Worm (Caenorhabditis elegans) whole organism, young adult: ENCODE results near the gene srh-7.

ENCODE experiments used
- B0019.2 ChIP-seq: fragments of 200-800 bp; sonication (Bioruptor generic); conservative IDR thresholded peaks from 2 replicates; pipeline ENCODE4 v1.3.6; 2022; ENCODE audit warnings: missing genetic modification reagents, missing genetic modification characterization, missing compliant biosample characterization
- B0261.1 ChIP-seq: sonication (generic microtip); optimal IDR thresholded peaks from 2 replicates; lab custom pipeline; 2016; ENCODE audit warnings: mild to moderate bottlenecking, missing genetic modification characterization, moderate library complexity, missing compliant biosample characterization
- C06A6.2 ChIP-seq: fragments of 200-800 bp; sonication (Bioruptor generic); conservative IDR thresholded peaks from 2 replicates; pipeline ENCODE4 v1.3.6; 2022; ENCODE audit warnings: missing genetic modification characterization, missing compliant biosample characterization
- F10E7.11 ChIP-seq: sonication (generic microtip); optimal IDR thresholded peaks from 2 replicates; lab custom pipeline; 2017; ENCODE audit warnings: mild to moderate bottlenecking, missing genetic modification characterization, moderate library complexity, missing compliant biosample characterization
- F23B12.7 ChIP-seq: sonication (generic microtip); optimal IDR thresholded peaks from 2 replicates; lab custom pipeline; 2017; ENCODE audit warnings: missing genetic modification characterization, mild to moderate bottlenecking, missing compliant biosample characterization, antibody characterized with exemption, moderate library complexity; ENCODE audit not compliant: insufficient read depth
- F33H1.4 ChIP-seq: fragments of 200-800 bp; sonication (Bioruptor generic); IDR thresholded peaks from 2 replicates; pipeline ENCODE4 v1.3.6; 2022; ENCODE audit warnings: missing genetic modification reagents, missing genetic modification characterization, missing compliant biosample characterization
- F37B4.10 ChIP-seq: fragments of 200-800 bp; sonication (Bioruptor generic); IDR thresholded peaks from 2 replicates; pipeline ENCODE4 v1.3.6; 2022; ENCODE audit warnings: missing genetic modification characterization, missing compliant biosample characterization
- F52B5.7 ChIP-seq: sonication (generic microtip); optimal IDR thresholded peaks from 2 replicates; lab custom pipeline; 2016; ENCODE audit warnings: mild to moderate bottlenecking, missing genetic modification characterization, missing compliant biosample characterization
- F55B11.4 ChIP-seq: sonication (generic microtip); optimal IDR thresholded peaks from 2 replicates; lab custom pipeline; 2016; ENCODE audit warnings: missing compliant biosample characterization, missing genetic modification characterization, borderline replicate concordance; ENCODE audit not compliant: insufficient read depth
- F57C9.4 ChIP-seq: sonication (generic microtip); optimal IDR thresholded peaks from 2 replicates; lab custom pipeline; 2017; ENCODE audit warnings: mild to moderate bottlenecking, missing genetic modification characterization, missing compliant biosample characterization
- K12H6.12 ChIP-seq: fragments of 200-800 bp; sonication (Bioruptor generic); optimal IDR thresholded peaks from 2 replicates; lab custom pipeline; 2018; ENCODE audit warnings: mild to moderate bottlenecking, missing genetic modification characterization, missing compliant biosample characterization
- Y53F4B.3 ChIP-seq: fragments of 200-800 bp; sonication (Bioruptor generic); IDR thresholded peaks from 2 replicates; pipeline ENCODE4 v1.3.6; 2022; ENCODE audit warnings: missing genetic modification reagents, missing genetic modification characterization, missing compliant biosample characterization
- Y53G8AR.9 ChIP-seq: fragments of 200-800 bp; sonication (Bioruptor generic); conservative IDR thresholded peaks from 2 replicates; pipeline ENCODE4 v1.3.6; 2022; ENCODE audit warnings: missing genetic modification reagents, missing genetic modification characterization, missing compliant biosample characterization
- Y95B8A.8 ChIP-seq: fragments of 200-800 bp; sonication (Bioruptor generic); IDR thresholded peaks from 2 replicates; pipeline ENCODE4 v1.3.6; 2022; ENCODE audit warnings: missing genetic modification reagents, missing genetic modification characterization, missing compliant biosample characterization
- ZK185.1 ChIP-seq: sonication (generic microtip); optimal IDR thresholded peaks from 2 replicates; lab custom pipeline; 2016; ENCODE audit warnings: mild to moderate bottlenecking, missing genetic modification characterization, missing compliant biosample characterization; ENCODE audit not compliant: poor library complexity, severe bottlenecking
- aptf-2 ChIP-seq: fragments of 200-800 bp; sonication (Bioruptor generic); conservative IDR thresholded peaks from 2 replicates; pipeline ENCODE4 v1.3.6; 2022; ENCODE audit warnings: missing genetic modification reagents, missing genetic modification characterization, missing compliant biosample characterization
- cebp-1 ChIP-seq, 2 experiments: fragments of 200-800 bp in 1 of 2; sonication (Bioruptor generic) in 1 of 2; sonication (generic microtip) in 1 of 2; IDR thresholded peaks in 1 of 2; optimal IDR thresholded peaks in 1 of 2; 2 replicates each; pipeline versions ENCODE4 v1.3.6 to Lab custom; 2017 to 2022; ENCODE audit warnings: missing compliant biosample characterization in 2 of 2, missing genetic modification characterization in 2 of 2, mild to moderate bottlenecking in 1 of 2, missing genetic modification reagents in 1 of 2, moderate library complexity in 1 of 2
- ceh-58 ChIP-seq: fragments of 200-800 bp; sonication (Bioruptor generic); IDR thresholded peaks from 2 replicates; pipeline ENCODE4 v1.3.6; 2022; ENCODE audit warnings: missing genetic modification characterization, missing compliant biosample characterization
- ceh-79 ChIP-seq: sonication (generic microtip); optimal IDR thresholded peaks from 2 replicates; lab custom pipeline; 2017; ENCODE audit warnings: mild to moderate bottlenecking, missing genetic modification characterization, missing compliant biosample characterization
- die-1 ChIP-seq: sonication (generic microtip); optimal IDR thresholded peaks from 2 replicates; lab custom pipeline; 2016; ENCODE audit warnings: missing genotype, mild to moderate bottlenecking, missing genetic modification characterization, missing compliant biosample characterization
- dpff-1 ChIP-seq: sonication (generic microtip); optimal IDR thresholded peaks from 2 replicates; lab custom pipeline; 2017; ENCODE audit warnings: mild to moderate bottlenecking, missing genetic modification characterization, missing compliant biosample characterization
- dpl-1 ChIP-seq: fragments of 150-350 bp; optimal IDR thresholded peaks from 2 replicates; lab custom pipeline; 2014; ENCODE audit warnings: missing biosample characterization, missing genetic modification reagents, missing genetic modification characterization
- ekl-4 ChIP-seq: fragments of 200-800 bp; sonication (Bioruptor generic); IDR thresholded peaks from 2 replicates; pipeline ENCODE4 v1.3.6; 2022; ENCODE audit warnings: missing genetic modification reagents, missing genetic modification characterization, missing compliant biosample characterization
- hlh-26 ChIP-seq: fragments of 200-800 bp; sonication (Bioruptor generic); conservative IDR thresholded peaks from 2 replicates; pipeline ENCODE4 v1.3.6; 2022; ENCODE audit warnings: missing genetic modification reagents, missing genetic modification characterization, missing compliant biosample characterization
- lag-1 ChIP-seq: fragments of 200-800 bp; sonication (Bioruptor generic); IDR thresholded peaks from 2 replicates; pipeline ENCODE4 v1.3.6; 2022; ENCODE audit warnings: missing genetic modification reagents, missing genetic modification characterization, missing compliant biosample characterization
- let-526 ChIP-seq: fragments of 200-800 bp; sonication (Bioruptor generic); IDR thresholded peaks from 2 replicates; pipeline ENCODE4 v1.3.6; 2022; ENCODE audit warnings: missing genetic modification reagents, missing genetic modification characterization, missing compliant biosample characterization
- let-607 ChIP-seq, 2 experiments: fragments of 200-800 bp in 1 of 2; sonication (Bioruptor generic) in 1 of 2; sonication (generic microtip) in 1 of 2; optimal IDR thresholded peaks; 2 replicates each; lab custom pipeline; 2016 to 2018; ENCODE audit warnings: mild to moderate bottlenecking in 2 of 2, missing compliant biosample characterization in 2 of 2, missing genetic modification characterization in 2 of 2, moderate library complexity in 2 of 2, missing genotype in 1 of 2
- lin-26 ChIP-seq: fragments of 200-800 bp; sonication (Bioruptor generic); IDR thresholded peaks from 2 replicates; pipeline ENCODE4 v1.3.6; 2022; ENCODE audit warnings: missing genetic modification reagents, missing genetic modification characterization, missing compliant biosample characterization
- lin-40 ChIP-seq: sonication (generic microtip); optimal IDR thresholded peaks from 2 replicates; lab custom pipeline; 2016; ENCODE audit warnings: missing genetic modification characterization, mild to moderate bottlenecking, missing compliant biosample characterization, missing genotype, missing genetic modification reagents
- madf-6 ChIP-seq: fragments of 200-800 bp; sonication (Bioruptor generic); IDR thresholded peaks from 2 replicates; pipeline ENCODE4 v1.3.6; 2022; ENCODE audit warnings: missing genetic modification reagents, missing genetic modification characterization, missing compliant biosample characterization
- madf-8 ChIP-seq: fragments of 200-800 bp; sonication (Bioruptor generic); conservative IDR thresholded peaks from 2 replicates; pipeline ENCODE4 v1.3.6; 2022; ENCODE audit warnings: missing genetic modification reagents, missing genetic modification characterization, missing compliant biosample characterization
- nfya-1 ChIP-seq: sonication (generic microtip); optimal IDR thresholded peaks from 2 replicates; lab custom pipeline; 2017; ENCODE audit warnings: antibody characterized with exemption, missing compliant biosample characterization, missing genetic modification characterization, borderline replicate concordance; ENCODE audit not compliant: insufficient read depth
- nfyb-1 ChIP-seq: fragments of 200-800 bp; sonication (Bioruptor generic); IDR thresholded peaks from 2 replicates; pipeline ENCODE4 v1.3.6; 2022; ENCODE audit warnings: missing genetic modification reagents, missing genetic modification characterization, missing compliant biosample characterization
- nhr-80 ChIP-seq: sonication (generic microtip); optimal IDR thresholded peaks from 2 replicates; lab custom pipeline; 2016; ENCODE audit warnings: missing genetic modification characterization, missing compliant biosample characterization
- pha-4 ChIP-seq: fragments of 150-350 bp; sonication (generic microtip); optimal IDR thresholded peaks from 2 replicates; lab custom pipeline; 2014; ENCODE audit warnings: missing biosample characterization, missing genetic modification reagents, missing genetic modification characterization
- repo-1 ChIP-seq: sonication (generic microtip); optimal IDR thresholded peaks from 2 replicates; lab custom pipeline; 2017; ENCODE audit warnings: mild to moderate bottlenecking, missing genetic modification characterization, missing compliant biosample characterization
- snpc-4 ChIP-seq, 5 experiments: fragments of 150-350 bp in 1 of 5; sonication (generic microtip) in 4 of 5; optimal IDR thresholded peaks; 2 replicates each; lab custom pipeline; 2014 to 2018; ENCODE audit warnings: missing genetic modification characterization in 5 of 5, missing biosample characterization in 3 of 5, antibody characterized with exemption in 2 of 5, mild to moderate bottlenecking in 2 of 5, missing compliant biosample characterization in 2 of 5, missing genotype in 2 of 5, moderate library complexity in 2 of 5, missing genetic modification reagents in 1 of 5
- somi-1 ChIP-seq: fragments of 200-800 bp; sonication (Bioruptor generic); optimal IDR thresholded peaks from 2 replicates; lab custom pipeline; 2018; ENCODE audit warnings: mild to moderate bottlenecking, missing genetic modification characterization, missing compliant biosample characterization
- unc-130 ChIP-seq: sonication (generic microtip); optimal IDR thresholded peaks from 2 replicates; lab custom pipeline; 2016; ENCODE audit warnings: missing genetic modification reagents, missing genetic modification characterization, missing compliant biosample characterization
- unc-62 ChIP-seq: fragments of 150-350 bp; optimal IDR thresholded peaks from 2 replicates; lab custom pipeline; 2014; ENCODE audit warnings: missing biosample characterization, missing genetic modification reagents, missing genetic modification characterization
- zim-3 ChIP-seq: sonication (generic microtip); optimal IDR thresholded peaks from 2 replicates; lab custom pipeline; 2017; ENCODE audit warnings: mild to moderate bottlenecking, missing genetic modification characterization, moderate library complexity, missing compliant biosample characterization
- ztf-22 ChIP-seq: fragments of 200-800 bp; sonication (Bioruptor generic); optimal IDR thresholded peaks from 2 replicates; lab custom pipeline; 2018; ENCODE audit warnings: mild to moderate bottlenecking, missing genetic modification characterization, moderate library complexity, missing compliant biosample characterization
- ztf-28 ChIP-seq: fragments of 200-800 bp; sonication (Bioruptor generic); IDR thresholded peaks from 2 replicates; pipeline ENCODE4 v1.3.6; 2022; ENCODE audit warnings: missing genetic modification reagents, missing genetic modification characterization, missing compliant biosample characterization

Gene srh-7

DNA sequence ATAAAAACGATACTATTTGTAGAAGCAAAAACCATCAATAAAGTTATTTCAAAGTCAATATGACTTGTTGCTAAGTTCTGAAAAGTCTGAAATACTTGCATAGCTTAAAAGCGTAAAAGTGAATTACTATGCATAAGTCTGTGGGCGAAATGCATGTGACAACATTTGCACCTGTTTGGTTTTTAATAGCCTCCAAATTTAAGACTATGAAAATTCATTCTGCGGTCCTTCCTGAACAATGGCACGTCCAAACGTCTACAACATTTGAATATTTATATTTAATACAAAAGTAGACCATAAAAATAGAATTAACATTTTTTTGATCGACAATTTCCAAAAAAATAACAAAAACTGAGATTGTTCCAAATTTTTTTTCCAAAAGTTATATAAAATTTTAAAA lies 13.7 kb downstream of the srh-7 start, which contains the start of gene K09D9.14:
K09D9.14 (minus strand) TSS at position 101 of the 400 bp plus-strand sequence.
- TF ChIP-seq B0261.1 (no peak), unc-130 (GFP tag; lab: Kevin White, UChicago) (no peak), ztf-22 (no peak), F55B11.4 (no peak), dpff-1 (tag; lab: Kevin White, UChicago) (no peak), snpc-4 (GFP tag; optimal IDR thresholded peaks at IDR 0.05; lab: Kevin White, UChicago) (no peak), snpc-4 (tag; optimal IDR thresholded peaks at IDR 0.05; lab: Kevin White, UChicago) (no peak), F37B4.10 (GFP tag; lab: Robert Waterston, UW) (no peak), F52B5.7 (no peak), Y95B8A.8 (GFP tag; lab: Robert Waterston, UW) (no peak), F10E7.11 (tag; lab: Kevin White, UChicago) (no peak)

DNA sequence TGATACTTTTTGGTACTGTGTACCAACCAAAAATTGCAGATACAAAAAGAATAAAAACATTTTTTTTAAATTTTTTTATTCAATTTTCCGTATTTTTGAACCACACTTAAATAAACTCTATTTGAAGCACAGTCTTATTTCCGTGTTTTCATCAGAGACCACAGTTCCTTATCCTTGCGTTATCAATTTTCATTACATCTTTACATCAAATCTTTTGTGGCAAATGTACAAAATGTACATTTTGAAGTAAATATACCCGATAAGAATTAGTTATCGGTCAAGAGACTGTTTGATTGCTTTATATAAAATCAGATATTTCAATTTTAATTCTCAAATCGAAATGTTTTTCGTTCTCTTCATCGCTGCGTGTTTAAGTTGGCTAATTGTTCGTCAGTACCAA lies 14.3 kb downstream of the srh-7 start, which contains the start of gene cyp-35A3:
cyp-35A3 (plus strand) TSS at position 301 of the 400 bp plus-strand sequence.
- no peak for TF ChIP-seq hlh-26 (GFP tag; lab: Robert Waterston, UW)
- no peak for TF ChIP-seq die-1 (tag; lab: Kevin White, UChicago)
- TF ChIP-seq dpl-1 (GFP tag; lab: Kevin White, UChicago), result no peak
- no peak for TF ChIP-seq Y53F4B.3 (GFP tag; lab: Robert Waterston, UW)
- TF ChIP-seq unc-130 (GFP tag; lab: Kevin White, UChicago), result no peak
- TF ChIP-seq ceh-79 (tag; lab: Kevin White, UChicago), result no peak
- no peak for TF ChIP-seq let-607 (tag; optimal IDR thresholded peaks at IDR 0.05; lab: Kevin White, UChicago)
- TF ChIP-seq ekl-4 (GFP tag; lab: Robert Waterston, UW), result no peak
- no peak for TF ChIP-seq zim-3 (tag; lab: Kevin White, UChicago)
- no peak for TF ChIP-seq C06A6.2
- TF ChIP-seq B0019.2, result no peak
- TF ChIP-seq madf-6 (GFP tag; lab: Robert Waterston, UW), result no peak
- TF ChIP-seq F52B5.7, result no peak
- no peak for TF ChIP-seq F37B4.10 (GFP tag; lab: Robert Waterston, UW)
- TF ChIP-seq nfyb-1 (GFP tag; lab: Robert Waterston, UW), result no peak
- TF ChIP-seq Y53G8AR.9 (GFP tag; lab: Robert Waterston, UW), result no peak

DNA sequence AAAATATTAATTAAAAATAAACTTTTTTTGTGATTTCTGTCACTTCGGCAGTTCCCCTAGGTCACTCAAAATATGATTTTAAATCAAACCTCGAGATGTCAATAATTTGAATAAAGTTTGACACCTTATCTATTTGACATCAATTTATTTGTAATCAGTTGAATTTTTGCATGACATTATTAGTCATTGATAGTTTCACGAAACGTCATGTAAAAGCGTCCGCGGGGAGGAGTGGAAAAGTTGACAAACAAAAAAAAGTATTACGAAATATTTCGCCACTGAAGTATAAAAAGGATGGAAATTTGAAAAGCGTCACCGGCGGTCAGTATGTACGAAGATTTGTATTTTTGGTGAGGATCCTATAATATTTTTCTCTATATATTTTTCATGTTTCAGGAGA lies 16.8 kb downstream of the srh-7 start, which contains the start of gene K09D9.1:
K09D9.1 (plus strand) TSS at position 271 of the 400 bp plus-strand sequence.
- no peak for TF ChIP-seq F57C9.4 (tag; lab: Kevin White, UChicago)
- no peak for TF ChIP-seq snpc-4 (GFP tag; optimal IDR thresholded peaks at IDR 0.05; lab: Kevin White, UChicago)
- TF ChIP-seq snpc-4 (tag; optimal IDR thresholded peaks at IDR 0.05; lab: Kevin White, UChicago), result no peak
- peak; percentile 93 for TF ChIP-seq nhr-80 (tag; lab: Kevin White, UChicago)
- TF ChIP-seq Y95B8A.8 (GFP tag; lab: Robert Waterston, UW), result no peak
- no peak for TF ChIP-seq lin-26
- peak; percentile 93 for TF ChIP-seq cebp-1 (GFP tag; IDR thresholded peaks at IDR 0.05; lab: Robert Waterston, UW)
- peak; percentile 95 for TF ChIP-seq cebp-1 (tag; optimal IDR thresholded peaks at IDR 0.05; lab: Kevin White, UChicago)
- TF ChIP-seq madf-8, result no peak
- peak; percentile 31 for TF ChIP-seq ZK185.1 (tag; lab: Kevin White, UChicago)
- no peak for TF ChIP-seq lin-40
- TF ChIP-seq F33H1.4 (GFP tag; lab: Robert Waterston, UW), result no peak
- no peak for TF ChIP-seq nfya-1 (tag; lab: Kevin White, UChicago)
- TF ChIP-seq somi-1, result no peak
- TF ChIP-seq repo-1 (tag; lab: Kevin White, UChicago), result no peak
- TF ChIP-seq let-607 (tag; optimal IDR thresholded peaks at IDR 0.05; lab: Kevin White, UChicago), result peak in 1 of 2 experiments; percentile 29
- TF ChIP-seq lag-1 (GFP tag; lab: Robert Waterston, UW), result no peak
- no peak for TF ChIP-seq hlh-26 (GFP tag; lab: Robert Waterston, UW)
- no peak for TF ChIP-seq F23B12.7 (tag; lab: Kevin White, UChicago)
- no peak for TF ChIP-seq ztf-28
- TF ChIP-seq K12H6.12, result no peak
- no peak for TF ChIP-seq let-526 (GFP tag; lab: Robert Waterston, UW)
- peak; percentile 57 for TF ChIP-seq ztf-22
- TF ChIP-seq unc-62, result peak; percentile 97
- peak; percentile 63 for TF ChIP-seq pha-4 (tag; lab: Kevin White, UChicago)
- TF ChIP-seq aptf-2 (GFP tag; lab: Robert Waterston, UW), result no peak
- TF ChIP-seq ceh-58, result no peak
